Worm (Caenorhabditis elegans): ENCODE measurements around the gene H40L08.7.

DNA sequence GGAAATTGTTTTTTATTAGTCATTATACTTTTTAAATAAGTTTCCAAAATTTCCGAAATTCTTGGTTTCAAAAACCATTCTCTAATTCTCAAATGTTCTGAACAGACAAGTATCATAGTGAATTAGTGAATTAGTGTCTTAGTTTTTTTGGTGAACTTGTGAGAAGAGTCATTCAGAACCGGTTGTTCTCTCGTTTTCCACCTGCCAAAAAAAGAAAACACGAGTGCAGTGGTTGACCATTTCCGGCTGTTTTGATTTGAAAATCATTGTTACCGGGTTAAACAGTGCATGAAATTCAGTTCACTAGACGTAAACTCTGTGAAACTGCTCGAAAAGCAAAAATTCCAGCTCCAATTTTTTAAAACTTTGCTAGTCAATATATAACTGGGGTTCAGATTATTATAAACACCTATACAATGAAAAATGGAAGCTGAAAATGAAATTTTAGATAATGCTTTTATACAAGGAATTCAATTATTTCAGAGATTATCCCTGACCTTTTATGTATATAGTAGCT, 37.8 kb downstream of the H40L08.7 start:
- TF ChIP-seq nhr-25 (tag; optimal IDR thresholded peaks at IDR 0.05; ENCODE audit: borderline replicate concordance, insufficient read depth) (no peak), pha-4 (GFP tag; IDR thresholded peaks at IDR 0.05) (no peak), pha-4 (tag; optimal IDR thresholded peaks at IDR 0.05) (no peak), mdl-1 (tag; optimal IDR thresholded peaks at IDR 0.05) (no peak)
